Worm (Caenorhabditis elegans) whole organism, late embryonic: ENCODE data around the gene dao-6.

Experiments used
- C08G9.2 ChIP-seq: sonication (generic microtip); optimal IDR thresholded peaks from 2 replicates; lab custom pipeline; 2016; ENCODE audit warnings: mild to moderate bottlenecking, missing genetic modification characterization, moderate library complexity, missing compliant biosample characterization
- F13H6.1 ChIP-seq: sonication (generic microtip); optimal IDR thresholded peaks from 2 replicates; lab custom pipeline; 2016; ENCODE audit warnings: missing genetic modification characterization, missing compliant biosample characterization
- K09A11.1 ChIP-seq: sonication (generic microtip); optimal IDR thresholded peaks from 2 replicates; lab custom pipeline; 2017; ENCODE audit warnings: antibody characterized with exemption, mild to moderate bottlenecking, missing genetic modification characterization, missing compliant biosample characterization; ENCODE audit not compliant: insufficient read depth
- Y22D7AL.16 ChIP-seq: sonication (generic microtip); optimal IDR thresholded peaks from 2 replicates; lab custom pipeline; 2016; ENCODE audit warnings: missing genetic modification characterization, missing compliant biosample characterization
- ahr-1 ChIP-seq: sonication (generic microtip); optimal IDR thresholded peaks from 2 replicates; lab custom pipeline; 2016; ENCODE audit warnings: missing genetic modification characterization, missing compliant biosample characterization
- ceh-14 ChIP-seq: sonication (generic microtip); optimal IDR thresholded peaks from 2 replicates; lab custom pipeline; 2016; ENCODE audit warnings: missing genotype, missing genetic modification characterization, missing compliant biosample characterization
- ceh-18 ChIP-seq: sonication (generic microtip); optimal IDR thresholded peaks from 2 replicates; lab custom pipeline; 2016; ENCODE audit warnings: missing genetic modification characterization, missing compliant biosample characterization
- ceh-19 ChIP-seq: fragments of 200-800 bp; sonication (Bioruptor generic); optimal IDR thresholded peaks from 2 replicates; lab custom pipeline; 2018; ENCODE audit warnings: mild to moderate bottlenecking, missing genetic modification characterization, missing compliant biosample characterization
- ceh-2 ChIP-seq: sonication (generic microtip); optimal IDR thresholded peaks from 2 replicates; lab custom pipeline; 2016; ENCODE audit warnings: missing genotype, missing genetic modification characterization, missing compliant biosample characterization
- ceh-22 ChIP-seq: sonication (generic microtip); optimal IDR thresholded peaks from 2 replicates; lab custom pipeline; 2017; ENCODE audit warnings: missing biosample characterization, missing genetic modification characterization
- ceh-24 ChIP-seq: sonication (generic microtip); optimal IDR thresholded peaks from 2 replicates; lab custom pipeline; 2016; ENCODE audit warnings: mild to moderate bottlenecking, missing genetic modification characterization, missing compliant biosample characterization
- ceh-34 ChIP-seq: sonication (generic microtip); optimal IDR thresholded peaks from 2 replicates; lab custom pipeline; 2016; ENCODE audit warnings: mild to moderate bottlenecking, missing genetic modification characterization, missing compliant biosample characterization
- ceh-48 ChIP-seq: sonication (generic microtip); optimal IDR thresholded peaks from 2 replicates; lab custom pipeline; 2016; ENCODE audit warnings: missing genetic modification characterization, inconsistent platforms, missing compliant biosample characterization
- ceh-9 ChIP-seq: sonication (generic microtip); optimal IDR thresholded peaks from 2 replicates; lab custom pipeline; 2016; ENCODE audit warnings: mild to moderate bottlenecking, missing genetic modification characterization, inconsistent platforms, missing compliant biosample characterization
- dmd-4 ChIP-seq: sonication (generic microtip); optimal IDR thresholded peaks from 2 replicates; lab custom pipeline; 2016; ENCODE audit warnings: borderline replicate concordance, missing genetic modification characterization, missing compliant biosample characterization
- dve-1 ChIP-seq: sonication (generic microtip); optimal IDR thresholded peaks from 2 replicates; lab custom pipeline; 2017; ENCODE audit warnings: antibody characterized with exemption, mild to moderate bottlenecking, missing genetic modification characterization, missing compliant biosample characterization
- elt-4 ChIP-seq: sonication (generic microtip); optimal IDR thresholded peaks from 2 replicates; lab custom pipeline; 2016; ENCODE audit warnings: missing genetic modification characterization, missing compliant biosample characterization
- ets-4 ChIP-seq: sonication (generic microtip); optimal IDR thresholded peaks from 2 replicates; lab custom pipeline; 2016; ENCODE audit warnings: missing genetic modification characterization, missing compliant biosample characterization
- eyg-1 ChIP-seq: sonication (generic microtip); optimal IDR thresholded peaks from 2 replicates; lab custom pipeline; 2016; ENCODE audit warnings: missing genotype, missing genetic modification characterization, missing compliant biosample characterization
- fkh-6 ChIP-seq: sonication (generic microtip); optimal IDR thresholded peaks from 2 replicates; lab custom pipeline; 2016; ENCODE audit warnings: missing genetic modification characterization, missing compliant biosample characterization
- hlh-13 ChIP-seq: fragments of 200-800 bp; sonication (Bioruptor generic); optimal IDR thresholded peaks from 2 replicates; lab custom pipeline; 2018; ENCODE audit warnings: mild to moderate bottlenecking, missing genetic modification characterization, missing compliant biosample characterization
- hlh-15 ChIP-seq: sonication (generic microtip); optimal IDR thresholded peaks from 2 replicates; lab custom pipeline; 2016; ENCODE audit warnings: missing genetic modification characterization, missing compliant biosample characterization
- hlh-6 ChIP-seq: sonication (generic microtip); optimal IDR thresholded peaks from 2 replicates; lab custom pipeline; 2016; ENCODE audit warnings: missing genotype, missing genetic modification characterization, missing compliant biosample characterization
- hlh-8 ChIP-seq: sonication (generic microtip); optimal IDR thresholded peaks from 2 replicates; lab custom pipeline; 2016; ENCODE audit warnings: missing genotype, missing genetic modification characterization, missing compliant biosample characterization
- lim-6 ChIP-seq: sonication (generic microtip); optimal IDR thresholded peaks from 2 replicates; lab custom pipeline; 2016; ENCODE audit warnings: missing genetic modification characterization, missing compliant biosample characterization
- madf-2 ChIP-seq: sonication (generic microtip); optimal IDR thresholded peaks from 2 replicates; lab custom pipeline; 2017; ENCODE audit warnings: missing genetic modification characterization, missing compliant biosample characterization
- mec-3 ChIP-seq: sonication (generic microtip); optimal IDR thresholded peaks from 2 replicates; lab custom pipeline; 2016; ENCODE audit warnings: borderline replicate concordance, missing genetic modification characterization, missing compliant biosample characterization
- nfya-1 ChIP-seq: sonication (generic microtip); optimal IDR thresholded peaks from 2 replicates; lab custom pipeline; 2017; ENCODE audit warnings: missing genetic modification characterization, mild to moderate bottlenecking, missing compliant biosample characterization, antibody characterized with exemption, moderate library complexity
- nhr-11 ChIP-seq: fragments of 150-350 bp; optimal IDR thresholded peaks from 2 replicates; lab custom pipeline; 2014; ENCODE audit warnings: missing biosample characterization, missing genetic modification characterization
- nhr-232 ChIP-seq: sonication (generic microtip); optimal IDR thresholded peaks from 2 replicates; lab custom pipeline; 2016; ENCODE audit warnings: missing genetic modification characterization, missing compliant biosample characterization
- npax-4 ChIP-seq: sonication (generic microtip); optimal IDR thresholded peaks from 2 replicates; lab custom pipeline; 2016; ENCODE audit warnings: missing genetic modification characterization, missing compliant biosample characterization
- pat-9 ChIP-seq: fragments of 200-800 bp; sonication (Bioruptor generic); optimal IDR thresholded peaks from 2 replicates; lab custom pipeline; 2018; ENCODE audit warnings: mild to moderate bottlenecking, missing genetic modification characterization, moderate library complexity, missing compliant biosample characterization
- pax-1 ChIP-seq: fragments of 150-350 bp; optimal IDR thresholded peaks from 2 replicates; lab custom pipeline; 2014; ENCODE audit warnings: missing biosample characterization, missing genetic modification characterization
- pqm-1 ChIP-seq: sonication (generic microtip); optimal IDR thresholded peaks from 2 replicates; lab custom pipeline; 2016; ENCODE audit warnings: missing genetic modification characterization, missing compliant biosample characterization
- pros-1 ChIP-seq: fragments of 150-350 bp; optimal IDR thresholded peaks from 2 replicates; lab custom pipeline; 2014; ENCODE audit warnings: missing biosample characterization, missing genetic modification reagents, missing genetic modification characterization
- ref-2 ChIP-seq: sonication (generic microtip); optimal IDR thresholded peaks from 2 replicates; lab custom pipeline; 2016; ENCODE audit warnings: missing genetic modification characterization, missing compliant biosample characterization
- rnt-1 ChIP-seq: sonication (generic microtip); optimal IDR thresholded peaks from 2 replicates; lab custom pipeline; 2016; ENCODE audit warnings: missing genetic modification characterization, missing compliant biosample characterization
- sdc-2 ChIP-seq: sonication (generic microtip); optimal IDR thresholded peaks from 2 replicates; lab custom pipeline; 2016; ENCODE audit warnings: missing genotype, missing genetic modification characterization, missing compliant biosample characterization
- syd-9 ChIP-seq: sonication (generic microtip); optimal IDR thresholded peaks from 2 replicates; lab custom pipeline; 2016; ENCODE audit warnings: mild to moderate bottlenecking, missing genetic modification characterization, moderate library complexity, missing compliant biosample characterization
- tbx-2 ChIP-seq: sonication (generic microtip); optimal IDR thresholded peaks from 2 replicates; lab custom pipeline; 2016; ENCODE audit warnings: missing genetic modification characterization, missing compliant biosample characterization
- ttx-3 ChIP-seq: sonication (generic microtip); optimal IDR thresholded peaks from 2 replicates; lab custom pipeline; 2016; ENCODE audit warnings: missing genetic modification reagents, missing genetic modification characterization, missing compliant biosample characterization
- unc-3 ChIP-seq, 2 experiments: fragments of 200-800 bp in 1 of 2; sonication (Bioruptor generic) in 1 of 2; sonication (generic microtip) in 1 of 2; conservative IDR thresholded peaks in 1 of 2; optimal IDR thresholded peaks in 1 of 2; 2 replicates each; pipeline versions ENCODE4 v1.3.6 to Lab custom; 2016 to 2022; ENCODE audit warnings: missing compliant biosample characterization in 2 of 2, missing genetic modification characterization in 2 of 2, missing genetic modification reagents in 1 of 2
- unc-42 ChIP-seq: sonication (generic microtip); optimal IDR thresholded peaks from 2 replicates; lab custom pipeline; 2016; ENCODE audit warnings: missing genotype, missing genetic modification characterization, missing compliant biosample characterization
- unc-55 ChIP-seq: sonication (generic microtip); optimal IDR thresholded peaks from 2 replicates; lab custom pipeline; 2017; ENCODE audit warnings: missing biosample characterization, missing genetic modification reagents, missing genetic modification characterization
- unc-86 ChIP-seq: sonication (generic microtip); optimal IDR thresholded peaks from 2 replicates; lab custom pipeline; 2016; ENCODE audit warnings: missing genetic modification characterization, missing compliant biosample characterization

The dao-6 gene

DNA sequence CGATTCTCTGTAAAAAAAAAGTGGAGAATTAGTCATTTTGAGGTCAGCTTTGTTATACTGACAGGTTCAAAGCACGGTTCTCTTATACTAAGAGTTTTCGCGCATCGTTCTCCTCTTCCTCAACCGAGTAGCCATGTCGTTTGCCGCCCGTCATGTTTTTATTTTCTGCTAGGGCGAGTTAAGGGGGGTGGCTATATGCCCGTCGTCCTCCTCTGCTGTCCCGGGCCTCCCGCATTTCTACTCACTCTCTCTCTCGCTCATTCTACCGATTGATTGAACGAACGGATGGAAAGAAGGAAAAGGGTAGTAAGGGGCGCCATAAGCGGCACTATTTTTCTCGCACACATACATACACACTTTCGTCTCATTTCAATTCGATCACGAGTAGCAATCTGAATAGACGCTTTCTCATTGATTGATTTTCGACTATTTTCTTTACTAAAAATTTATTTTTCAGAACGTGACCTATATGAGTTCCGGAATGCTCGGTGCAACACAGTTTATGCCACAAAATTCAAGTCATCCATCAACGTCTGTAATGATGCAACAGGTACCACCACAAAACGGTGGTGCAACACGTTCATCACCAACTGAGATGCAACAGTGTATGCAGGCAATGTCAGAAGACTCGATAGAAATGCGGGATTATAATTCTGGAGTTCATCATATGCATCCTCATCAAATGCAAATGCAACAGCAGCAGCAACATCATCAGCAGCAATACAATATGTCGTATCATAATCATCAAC is 30.7 kb downstream of the dao-6 start:
- TF ChIP-seq C08G9.2 (peak; percentile 13), nfya-1 (tag; lab: Kevin White, UChicago) (peak; percentile 15), ceh-19 (GFP tag; lab: Kevin White, UChicago) (no peak), sdc-2 (tag; lab: Kevin White, UChicago) (peak; percentile 8), hlh-8 (tag; lab: Kevin White, UChicago) (no peak), fkh-6 (tag; lab: Kevin White, UChicago) (peak; percentile 4), pax-1 (tag; lab: Kevin White, UChicago) (no peak), nhr-232 (tag; lab: Kevin White, UChicago) (peak; percentile 37), ceh-9 (tag; lab: Kevin White, UChicago) (no peak)

DNA sequence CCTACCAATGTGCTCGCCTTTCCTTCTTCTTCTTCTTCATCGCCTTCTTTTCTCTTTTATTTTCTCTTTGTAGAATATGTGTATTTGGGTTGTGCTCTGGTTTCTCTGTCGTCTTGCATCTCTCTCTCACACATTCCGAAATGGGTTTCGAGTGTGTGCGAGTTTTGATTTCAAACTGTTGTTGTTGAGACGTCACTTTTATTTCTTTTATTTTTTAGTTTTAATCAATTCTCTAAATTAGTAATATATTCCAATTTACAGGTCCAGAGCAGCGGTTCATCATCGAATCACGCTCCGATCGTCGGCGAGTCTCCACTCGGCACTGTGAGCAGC is 31.4 kb downstream of the dao-6 start:
- TF ChIP-seq nfya-1 (tag; lab: Kevin White, UChicago) (peak; percentile 2), elt-4 (no peak), rnt-1 (no peak), pat-9 (tag; lab: Kevin White, UChicago) (no peak), unc-42 (tag; lab: Kevin White, UChicago) (no peak)

ce11 chrIII:9703747-9704605 is 32.0 kb downstream of the dao-6 start:
- no peak for TF ChIP-seq sdc-2 (tag; lab: Kevin White, UChicago)
- peak; percentile 65 for TF ChIP-seq tbx-2 (tag; lab: Kevin White, UChicago)
- TF ChIP-seq ceh-34 (tag; lab: Kevin White, UChicago), result peak; percentile 54
- no peak for TF ChIP-seq hlh-13
- peak; percentile 54 for TF ChIP-seq unc-55 (GFP tag; lab: Kevin White, UChicago)
- no peak for TF ChIP-seq pros-1 (tag; lab: Kevin White, UChicago)
- no peak for TF ChIP-seq ttx-3
- peak; percentile 3 for TF ChIP-seq lim-6
- peak; percentile 72 for TF ChIP-seq ceh-18 (tag; lab: Kevin White, UChicago)
- TF ChIP-seq eyg-1 (tag; lab: Kevin White, UChicago), result no peak
- no peak for TF ChIP-seq ceh-48 (tag; lab: Kevin White, UChicago)
- TF ChIP-seq Y22D7AL.16 (tag; lab: Kevin White, UChicago), result no peak
- no peak for TF ChIP-seq dve-1 (tag; lab: Kevin White, UChicago)
- TF ChIP-seq mec-3, result peak; percentile 38
- TF ChIP-seq ceh-22, result no peak
- TF ChIP-seq unc-86 (tag; lab: Kevin White, UChicago), result no peak
- no peak for TF ChIP-seq ets-4
- TF ChIP-seq ceh-2 (tag; lab: Kevin White, UChicago), result peak; percentile 31
- TF ChIP-seq K09A11.1 (tag; lab: Kevin White, UChicago), result no peak
- no peak for TF ChIP-seq hlh-8 (tag; lab: Kevin White, UChicago)
- no peak for TF ChIP-seq hlh-15 (tag; lab: Kevin White, UChicago)
- TF ChIP-seq unc-3 (GFP tag; conservative IDR thresholded peaks at IDR 0.05; lab: Robert Waterston, UW), result no peak
- TF ChIP-seq unc-3 (tag; optimal IDR thresholded peaks at IDR 0.05; lab: Kevin White, UChicago), result no peak
- TF ChIP-seq dmd-4 (tag; lab: Kevin White, UChicago), result no peak
- TF ChIP-seq madf-2 (tag; lab: Kevin White, UChicago), result no peak
- TF ChIP-seq hlh-6 (tag; lab: Kevin White, UChicago), result no peak
- TF ChIP-seq ceh-19 (GFP tag; lab: Kevin White, UChicago), result peak; percentile 34
- peak; percentile 73 for TF ChIP-seq ceh-14 (tag; lab: Kevin White, UChicago)
- TF ChIP-seq rnt-1, result peak; percentile 38
- TF ChIP-seq ceh-9 (tag; lab: Kevin White, UChicago), result no peak
- TF ChIP-seq ahr-1 (tag; lab: Kevin White, UChicago), result no peak
- no peak for TF ChIP-seq ceh-24 (tag; lab: Kevin White, UChicago)
- TF ChIP-seq nhr-11 (tag; lab: Kevin White, UChicago), result no peak
- peak; percentile 21 for TF ChIP-seq F13H6.1
- TF ChIP-seq ref-2 (tag; lab: Kevin White, UChicago), result peak; percentile 10
- peak; percentile 55 for TF ChIP-seq syd-9 (tag; lab: Kevin White, UChicago)
- TF ChIP-seq nhr-232 (tag; lab: Kevin White, UChicago), result no peak
- no peak for TF ChIP-seq elt-4
- no peak for TF ChIP-seq pqm-1
- no peak for TF ChIP-seq npax-4 (tag; lab: Kevin White, UChicago)
